Fruit fly (Drosophila melanogaster): Measurements from ENCODE around the gene CG32573.
A peak's percentile ranks its signal among the peaks of the same experiment; 100 is the strongest.

dm6 chrX:16677163-16677562, 26.0 kb downstream of the CG32573 start:
- TF ChIP-seq gl (tag; optimal IDR thresholded peaks at IDR 0.05): no peak
- no peak for TF ChIP-seq EcR (GFP tag; optimal IDR thresholded peaks at IDR 0.05)
- no peak for TF ChIP-seq CG14655 (GFP tag; optimal IDR thresholded peaks at IDR 0.05)
- TF ChIP-seq CG4496 (GFP tag; IDR thresholded peaks at IDR 0.05): 0 out of 3 replicates have a peak, but pooled peaks have one; percentile 14
- no peak for TF ChIP-seq CG12605 (GFP tag; IDR thresholded peaks at IDR 0.05)
- no peak for TF ChIP-seq CG34367 (tag; optimal IDR thresholded peaks at IDR 0.05)
- no peak for TF ChIP-seq CG32121 (GFP tag; IDR thresholded peaks at IDR 0.05)
- no peak for TF ChIP-seq CG13204 (GFP tag; optimal IDR thresholded peaks at IDR 0.05)
- TF ChIP-seq CG8159 (tag; optimal IDR thresholded peaks at IDR 0.05): peak; percentile 18
- TF ChIP-seq Pif1A (GFP tag; optimal IDR thresholded peaks at IDR 0.05): no peak
- peak; percentile 20 for TF ChIP-seq CG15710 (tag; optimal IDR thresholded peaks at IDR 0.05)
